Worm (Caenorhabditis elegans): ENCODE results near the gene arf-5.

The arf-5 gene

ce11 chrIV:8023861-8024260 lies 41.5 kb downstream of the arf-5 start:
- no peak for TF ChIP-seq F26F4.8 (GFP tag; conservative IDR thresholded peaks at IDR 0.05)
- peak; percentile 39; the same call in 1 of the 2 replicates for TF ChIP-seq dmd-6 (GFP tag; IDR thresholded peaks at IDR 0.05)
- peak; percentile 29 for TF ChIP-seq pqm-1 (tag; optimal IDR thresholded peaks at IDR 0.05)
- TF ChIP-seq daf-16 (GFP tag; optimal IDR thresholded peaks at IDR 0.05): no peak
- TF ChIP-seq daf-16 (tag; optimal IDR thresholded peaks at IDR 0.05): peak; percentile 22
- TF ChIP-seq nhr-28 (tag; optimal IDR thresholded peaks at IDR 0.05): peak; percentile 55
- TF ChIP-seq snpc-4 (tag; optimal IDR thresholded peaks at IDR 0.05): no peak

ce11 chrIV:8026361-8026760 lies 44.0 kb downstream of the arf-5 start:
- TF ChIP-seq mxl-3 (GFP tag; optimal IDR thresholded peaks at IDR 0.05): peak; percentile 19
- TF ChIP-seq dmd-8 (GFP tag; IDR thresholded peaks at IDR 0.05): no peak
- no peak for TF ChIP-seq nhr-42 (GFP tag; IDR thresholded peaks at IDR 0.05)
- no peak for TF ChIP-seq ceh-62 (tag; optimal IDR thresholded peaks at IDR 0.05)
- peak; percentile 66 for TF ChIP-seq aha-1 (tag)
- no peak for TF ChIP-seq zag-1 (tag; optimal IDR thresholded peaks at IDR 0.05)
- TF ChIP-seq T26A8.4 (GFP tag; IDR thresholded peaks at IDR 0.05): no peak
- TF ChIP-seq pqm-1 (tag; optimal IDR thresholded peaks at IDR 0.05): peak; percentile 79
- peak; percentile 5 to 70 for TF ChIP-seq mdl-1 (tag; optimal IDR thresholded peaks at IDR 0.05)
- TF ChIP-seq nhr-48 (tag; optimal IDR thresholded peaks at IDR 0.05): peak; percentile 71
- TF ChIP-seq spr-1 (tag; optimal IDR thresholded peaks at IDR 0.05): no peak
- TF ChIP-seq daf-16 (GFP tag; optimal IDR thresholded peaks at IDR 0.05): no peak
- TF ChIP-seq daf-16 (tag; optimal IDR thresholded peaks at IDR 0.05): peak; percentile 61
- TF ChIP-seq nhr-28 (tag; optimal IDR thresholded peaks at IDR 0.05): peak; percentile 41
- no peak for TF ChIP-seq unc-62 (GFP tag; optimal IDR thresholded peaks at IDR 0.05 in 1 of 2)
- no peak for TF ChIP-seq unc-62 (tag; optimal IDR thresholded peaks at IDR 0.05)
- TF ChIP-seq mep-1 (tag; optimal IDR thresholded peaks at IDR 0.05): peak; percentile 9
- no peak for TF ChIP-seq skn-1 (tag; optimal IDR thresholded peaks at IDR 0.05)
- TF ChIP-seq T20F7.1 (GFP tag; optimal IDR thresholded peaks at IDR 0.05): peak; percentile 16
- no peak for TF ChIP-seq zfp-3 (GFP tag; conservative IDR thresholded peaks at IDR 0.05)
- peak; percentile 30 for TF ChIP-seq nhr-102 (tag; optimal IDR thresholded peaks at IDR 0.05)
- TF ChIP-seq F49E8.2 (tag; optimal IDR thresholded peaks at IDR 0.05; ENCODE audit: borderline replicate concordance): no peak
- TF ChIP-seq lin-1 (GFP tag; IDR thresholded peaks at IDR 0.05): 0 out of 2 replicates have a peak, but pooled peaks have one; percentile 41
- peak; percentile 1 for TF ChIP-seq nhr-77 (tag; optimal IDR thresholded peaks at IDR 0.05)
- peak; percentile 37 for TF ChIP-seq nhr-10 (tag; optimal IDR thresholded peaks at IDR 0.05)
- no peak for TF ChIP-seq vab-7 (GFP tag; IDR thresholded peaks at IDR 0.05)
- TF ChIP-seq cey-2 (tag; optimal IDR thresholded peaks at IDR 0.05; ENCODE audit: borderline replicate concordance, insufficient read depth): peak; percentile 42
- no peak for TF ChIP-seq lin-39 (tag; optimal IDR thresholded peaks at IDR 0.05)
- TF ChIP-seq lin-29 (GFP tag; IDR thresholded peaks at IDR 0.05): no peak
- TF ChIP-seq saeg-2 (GFP tag; IDR thresholded peaks at IDR 0.05): no peak
- peak in 1 of 2 experiments; percentile 29 for TF ChIP-seq lsy-2 (tag; optimal IDR thresholded peaks at IDR 0.05)
- TF ChIP-seq Y48G9A.11 (GFP tag; IDR thresholded peaks at IDR 0.05): no peak
- no peak for TF ChIP-seq madf-5 (GFP tag; IDR thresholded peaks at IDR 0.05)
- 0 out of 2 replicates have a peak, but pooled peaks have one; percentile 21 for TF ChIP-seq php-3 (GFP tag; IDR thresholded peaks at IDR 0.05)
- TF ChIP-seq tra-1 (GFP tag; IDR thresholded peaks at IDR 0.05): 0 out of 2 replicates have a peak, but pooled peaks have one; percentile 21
- peak; percentile 62 for TF ChIP-seq hlh-11 (tag; optimal IDR thresholded peaks at IDR 0.05)
- no peak for TF ChIP-seq nhr-111 (GFP tag; optimal IDR thresholded peaks at IDR 0.05)
- peak; percentile 4 for TF ChIP-seq mes-2 (tag; optimal IDR thresholded peaks at IDR 0.05; ENCODE audit: poor library complexity, severe bottlenecking)
- peak; percentile 85 for TF ChIP-seq dmd-6 (GFP tag; IDR thresholded peaks at IDR 0.05)
- peak; percentile 75 for TF ChIP-seq dve-1 (tag; optimal IDR thresholded peaks at IDR 0.05; ENCODE audit: insufficient read depth)
- TF ChIP-seq madf-9 (GFP tag; conservative IDR thresholded peaks at IDR 0.05): no peak

All from whole organism, L4 larva.